Worm (Caenorhabditis elegans) whole organism, L2 larva: ENCODE data around the gene nlp-19.

Source experiments
- ama-1 ChIP-seq: fragments of 150-350 bp; optimal IDR thresholded peaks from 2 replicates; lab custom pipeline; 2018; ENCODE audit warnings: inconsistent platforms
- ceh-82 ChIP-seq: fragments of 150-350 bp; optimal IDR thresholded peaks from 2 replicates; lab custom pipeline; 2014; ENCODE audit warnings: missing biosample characterization, missing genetic modification characterization
- lin-13 ChIP-seq: fragments of 150-350 bp; optimal IDR thresholded peaks from 2 replicates; lab custom pipeline; 2014; ENCODE audit warnings: missing biosample characterization, missing genetic modification reagents, missing genetic modification characterization
- nhr-11 ChIP-seq: fragments of 150-350 bp; optimal IDR thresholded peaks from 2 replicates; lab custom pipeline; 2014; ENCODE audit warnings: missing biosample characterization, missing genetic modification characterization
- unc-55 ChIP-seq: fragments of 150-350 bp; sonication (generic microtip); optimal IDR thresholded peaks from 3 replicates; lab custom pipeline; 2014; ENCODE audit warnings: missing biosample characterization, missing genetic modification reagents, missing genetic modification characterization
- ztf-11 ChIP-seq: sonication (generic microtip); optimal IDR thresholded peaks from 2 replicates; lab custom pipeline; 2017; ENCODE audit warnings: missing biosample characterization, missing genetic modification characterization

ce11 chrX:10924031-10924430 lies 34.5 kb upstream of the nlp-19 start:
- no peak for TF ChIP-seq ceh-82 (tag; lab: Kevin White, UChicago)
- no peak for TF ChIP-seq ztf-11 (tag; lab: Kevin White, UChicago)
- TF ChIP-seq ama-1 (lab: Kevin White, UChicago): no peak
- TF ChIP-seq unc-55 (GFP tag; lab: Kevin White, UChicago): no peak
- no peak for TF ChIP-seq lin-13
- no peak for TF ChIP-seq nhr-11
